Worm (Caenorhabditis elegans) whole organism, L4 larva: ENCODE data around the gene clec-79.

Source experiments
- D1046.2 ChIP-seq: fragments of 200-800 bp; sonication (Bioruptor generic); IDR thresholded peaks from 2 replicates; pipeline ENCODE4 v1.3.6; 2022; ENCODE audit warnings: missing genetic modification characterization, missing compliant biosample characterization
- ama-1 ChIP-seq: fragments of 150-350 bp; optimal IDR thresholded peaks from 2 replicates; lab custom pipeline; 2014; ENCODE audit warnings: inconsistent platforms, mixed read lengths
- ceh-82 ChIP-seq: sonication (generic microtip); optimal IDR thresholded peaks from 2 replicates; lab custom pipeline; 2017; ENCODE audit warnings: missing biosample characterization, missing genetic modification characterization
- cey-2 ChIP-seq: sonication (generic microtip); optimal IDR thresholded peaks from 3 replicates; lab custom pipeline; 2017; ENCODE audit warnings: missing genetic modification characterization, mild to moderate bottlenecking, missing compliant biosample characterization, antibody characterized with exemption, borderline replicate concordance; ENCODE audit not compliant: insufficient read depth
- fkh-10 ChIP-seq: fragments of 150-350 bp; optimal IDR thresholded peaks from 2 replicates; lab custom pipeline; 2014; ENCODE audit warnings: missing biosample characterization, missing genetic modification reagents, missing genetic modification characterization
- lin-29 ChIP-seq: fragments of 200-800 bp; sonication (Bioruptor generic); IDR thresholded peaks from 2 replicates; pipeline ENCODE4 v1.3.6; 2022; ENCODE audit warnings: missing genetic modification reagents, missing genetic modification characterization, missing compliant biosample characterization
- snpc-1.2 ChIP-seq: fragments of 200-800 bp; sonication (Bioruptor generic); IDR thresholded peaks from 2 replicates; pipeline ENCODE4 v1.3.6; 2022; ENCODE audit warnings: missing genetic modification reagents, missing genetic modification characterization, missing compliant biosample characterization

Gene clec-79

DNA sequence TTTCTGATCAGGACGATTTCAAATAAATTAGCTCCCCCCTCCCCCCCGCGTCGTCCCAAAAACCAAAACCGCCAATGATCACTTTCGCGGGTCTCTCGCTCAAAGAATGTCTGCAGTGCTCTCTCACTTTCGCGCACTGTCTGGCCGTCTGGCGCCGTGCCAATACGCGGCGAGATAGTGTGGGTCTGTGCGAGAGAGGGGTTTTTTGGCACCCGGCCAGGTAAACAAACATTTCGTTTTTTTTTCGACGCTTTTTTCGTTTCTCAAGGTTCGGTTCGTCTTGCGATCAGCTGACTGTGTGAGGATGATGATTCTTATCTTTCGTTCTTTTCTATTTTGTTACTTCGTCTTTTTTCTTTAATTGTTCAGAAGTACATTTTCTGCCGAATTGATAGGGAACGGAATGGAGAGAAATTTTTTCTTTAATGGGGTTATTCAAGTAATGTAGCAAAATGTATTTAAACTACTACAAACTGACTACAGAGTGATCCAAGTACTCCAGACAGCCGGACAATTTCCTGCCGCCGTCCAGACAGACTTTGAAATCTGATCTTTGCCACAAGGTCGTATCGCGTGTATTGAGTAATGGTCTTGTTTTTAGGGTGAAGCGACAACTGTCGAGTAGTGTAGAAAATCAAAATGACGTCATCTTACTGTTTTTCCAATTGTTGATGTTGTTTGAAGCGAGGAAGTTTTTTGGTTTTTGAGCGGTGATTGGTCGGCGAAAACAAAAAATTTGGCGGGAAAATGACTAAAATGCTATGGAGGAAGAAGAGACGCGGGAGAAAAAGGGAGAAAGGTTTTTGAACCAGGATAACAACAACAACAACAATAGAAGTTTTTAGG is 51.2 kb downstream of the clec-79 start (continued):
- TF ChIP-seq cey-2 (tag; lab: Kevin White, UChicago) (no peak), ceh-82 (tag; lab: Kevin White, UChicago) (no peak), ama-1 (lab: Kevin White, UChicago) (no peak), snpc-1.2 (GFP tag; lab: Robert Waterston, UW) (no peak), fkh-10 (GFP tag; lab: Kevin White, UChicago) (no peak), D1046.2 (no peak), lin-29 (GFP tag; lab: Robert Waterston, UW) (peak; percentile 68)
